Worm (Caenorhabditis elegans) whole organism, young adult: Measurements from ENCODE around the gene F13C5.5.

Experiments
- C17E4.6 ChIP-seq: fragments of 200-800 bp; sonication (Bioruptor generic); IDR thresholded peaks from 2 replicates; pipeline ENCODE4 v1.3.6; 2022; ENCODE audit warnings: missing genetic modification reagents, missing genetic modification characterization, missing compliant biosample characterization
- F22D6.2 ChIP-seq: sonication (generic microtip); optimal IDR thresholded peaks from 2 replicates; lab custom pipeline; 2016; ENCODE audit warnings: mild to moderate bottlenecking, missing genetic modification characterization, missing compliant biosample characterization
- F23B12.7 ChIP-seq: sonication (generic microtip); optimal IDR thresholded peaks from 2 replicates; lab custom pipeline; 2017; ENCODE audit warnings: missing genetic modification characterization, mild to moderate bottlenecking, missing compliant biosample characterization, antibody characterized with exemption, moderate library complexity; ENCODE audit not compliant: insufficient read depth
- F33H1.4 ChIP-seq: fragments of 200-800 bp; sonication (Bioruptor generic); IDR thresholded peaks from 2 replicates; pipeline ENCODE4 v1.3.6; 2022; ENCODE audit warnings: missing genetic modification reagents, missing genetic modification characterization, missing compliant biosample characterization
- F37B4.10 ChIP-seq: fragments of 200-800 bp; sonication (Bioruptor generic); IDR thresholded peaks from 2 replicates; pipeline ENCODE4 v1.3.6; 2022; ENCODE audit warnings: missing genetic modification characterization, missing compliant biosample characterization
- F39B2.1 ChIP-seq: fragments of 200-800 bp; sonication (Bioruptor generic); IDR thresholded peaks from 2 replicates; pipeline ENCODE4 v1.3.6; 2022; ENCODE audit warnings: missing genetic modification reagents, missing genetic modification characterization, missing compliant biosample characterization
- F52B5.7 ChIP-seq: sonication (generic microtip); optimal IDR thresholded peaks from 2 replicates; lab custom pipeline; 2016; ENCODE audit warnings: mild to moderate bottlenecking, missing genetic modification characterization, missing compliant biosample characterization
- F57C9.4 ChIP-seq: sonication (generic microtip); optimal IDR thresholded peaks from 2 replicates; lab custom pipeline; 2017; ENCODE audit warnings: mild to moderate bottlenecking, missing genetic modification characterization, missing compliant biosample characterization
- K12H6.12 ChIP-seq: fragments of 200-800 bp; sonication (Bioruptor generic); optimal IDR thresholded peaks from 2 replicates; lab custom pipeline; 2018; ENCODE audit warnings: mild to moderate bottlenecking, missing genetic modification characterization, missing compliant biosample characterization
- Y53F4B.3 ChIP-seq: fragments of 200-800 bp; sonication (Bioruptor generic); IDR thresholded peaks from 2 replicates; pipeline ENCODE4 v1.3.6; 2022; ENCODE audit warnings: missing genetic modification reagents, missing genetic modification characterization, missing compliant biosample characterization
- Y67H2A.10 ChIP-seq: fragments of 200-800 bp; sonication (Bioruptor generic); conservative IDR thresholded peaks from 2 replicates; pipeline ENCODE4 v1.3.6; 2022; ENCODE audit warnings: missing genetic modification reagents, missing genetic modification characterization, missing compliant biosample characterization
- aptf-3 ChIP-seq: fragments of 200-800 bp; sonication (Bioruptor generic); IDR thresholded peaks from 2 replicates; pipeline ENCODE4 v1.3.6; 2022; ENCODE audit warnings: missing genetic modification characterization, missing compliant biosample characterization
- athp-1 ChIP-seq: sonication (generic microtip); optimal IDR thresholded peaks from 2 replicates; lab custom pipeline; 2017; ENCODE audit warnings: mild to moderate bottlenecking, missing genetic modification characterization, missing compliant biosample characterization
- ccch-3 ChIP-seq: fragments of 200-800 bp; sonication (Bioruptor generic); optimal IDR thresholded peaks from 2 replicates; lab custom pipeline; 2018; ENCODE audit warnings: mild to moderate bottlenecking, missing genetic modification characterization, missing compliant biosample characterization
- cebp-1 ChIP-seq, 2 experiments: fragments of 200-800 bp in 1 of 2; sonication (Bioruptor generic) in 1 of 2; sonication (generic microtip) in 1 of 2; IDR thresholded peaks in 1 of 2; optimal IDR thresholded peaks in 1 of 2; 2 replicates each; pipeline versions ENCODE4 v1.3.6 to Lab custom; 2017 to 2022; ENCODE audit warnings: missing compliant biosample characterization in 2 of 2, missing genetic modification characterization in 2 of 2, mild to moderate bottlenecking in 1 of 2, missing genetic modification reagents in 1 of 2, moderate library complexity in 1 of 2
- ceh-27 ChIP-seq: fragments of 200-800 bp; sonication (Bioruptor generic); optimal IDR thresholded peaks from 2 replicates; lab custom pipeline; 2018; ENCODE audit warnings: mild to moderate bottlenecking, missing genetic modification characterization, moderate library complexity, missing compliant biosample characterization
- dpl-1 ChIP-seq: fragments of 150-350 bp; optimal IDR thresholded peaks from 2 replicates; lab custom pipeline; 2014; ENCODE audit warnings: missing biosample characterization, missing genetic modification reagents, missing genetic modification characterization
- hmg-1.2 ChIP-seq: fragments of 200-800 bp; sonication (Bioruptor generic); IDR thresholded peaks from 2 replicates; pipeline ENCODE4 v1.3.6; 2022; ENCODE audit warnings: missing genetic modification reagents, missing genetic modification characterization, missing compliant biosample characterization
- let-526 ChIP-seq: fragments of 200-800 bp; sonication (Bioruptor generic); IDR thresholded peaks from 2 replicates; pipeline ENCODE4 v1.3.6; 2022; ENCODE audit warnings: missing genetic modification reagents, missing genetic modification characterization, missing compliant biosample characterization
- lsl-1 ChIP-seq: fragments of 200-800 bp; sonication (Bioruptor generic); optimal IDR thresholded peaks from 2 replicates; lab custom pipeline; 2018; ENCODE audit warnings: mild to moderate bottlenecking, missing genetic modification characterization, moderate library complexity, missing compliant biosample characterization
- nhr-179 ChIP-seq: sonication (generic microtip); optimal IDR thresholded peaks from 2 replicates; lab custom pipeline; 2016; ENCODE audit warnings: mild to moderate bottlenecking, missing genetic modification characterization, missing compliant biosample characterization
- rec-8 ChIP-seq, 2 experiments: sonication (generic microtip); optimal IDR thresholded peaks; 2 replicates each; lab custom pipeline; 2016; ENCODE audit warnings: mild to moderate bottlenecking in 2 of 2, missing genetic modification characterization in 2 of 2, missing genetic modification reagents in 2 of 2, missing genotype in 2 of 2, missing biosample characterization in 1 of 2, missing compliant biosample characterization in 1 of 2, moderate library complexity in 1 of 2
- repo-1 ChIP-seq: sonication (generic microtip); optimal IDR thresholded peaks from 2 replicates; lab custom pipeline; 2017; ENCODE audit warnings: mild to moderate bottlenecking, missing genetic modification characterization, missing compliant biosample characterization
- sea-2 ChIP-seq: fragments of 200-800 bp; sonication (Bioruptor generic); IDR thresholded peaks from 2 replicates; pipeline ENCODE4 v1.3.6; 2022; ENCODE audit warnings: missing genetic modification characterization, missing compliant biosample characterization
- snpc-1.3 ChIP-seq: sonication (generic microtip); optimal IDR thresholded peaks from 2 replicates; lab custom pipeline; 2017; ENCODE audit warnings: missing genetic modification characterization, mild to moderate bottlenecking, missing compliant biosample characterization, antibody characterized with exemption, moderate library complexity, missing genotype, missing genetic modification reagents; ENCODE audit not compliant: insufficient read depth
- snpc-3.4 ChIP-seq: sonication (generic microtip); optimal IDR thresholded peaks from 2 replicates; lab custom pipeline; 2017; ENCODE audit warnings: missing genetic modification characterization, mild to moderate bottlenecking, missing compliant biosample characterization, antibody characterized with exemption, moderate library complexity, missing genotype, missing genetic modification reagents
- snpc-4 ChIP-seq, 5 experiments: fragments of 150-350 bp in 1 of 5; sonication (generic microtip) in 4 of 5; optimal IDR thresholded peaks; 2 replicates each; lab custom pipeline; 2014 to 2018; ENCODE audit warnings: missing genetic modification characterization in 5 of 5, missing biosample characterization in 3 of 5, antibody characterized with exemption in 2 of 5, mild to moderate bottlenecking in 2 of 5, missing compliant biosample characterization in 2 of 5, missing genotype in 2 of 5, moderate library complexity in 2 of 5, missing genetic modification reagents in 1 of 5
- somi-1 ChIP-seq: fragments of 200-800 bp; sonication (Bioruptor generic); optimal IDR thresholded peaks from 2 replicates; lab custom pipeline; 2018; ENCODE audit warnings: mild to moderate bottlenecking, missing genetic modification characterization, missing compliant biosample characterization
- tlf-1 ChIP-seq: fragments of 200-800 bp; sonication (Bioruptor generic); optimal IDR thresholded peaks from 2 replicates; lab custom pipeline; 2018; ENCODE audit warnings: mild to moderate bottlenecking, missing genetic modification characterization, missing compliant biosample characterization
- unc-62 ChIP-seq: fragments of 150-350 bp; optimal IDR thresholded peaks from 2 replicates; lab custom pipeline; 2014; ENCODE audit warnings: missing biosample characterization, missing genetic modification reagents, missing genetic modification characterization
- zfh-2 ChIP-seq: fragments of 200-800 bp; sonication (Bioruptor generic); conservative IDR thresholded peaks from 2 replicates; pipeline ENCODE4 v1.3.6; 2022; ENCODE audit warnings: missing genetic modification reagents, missing genetic modification characterization, missing compliant biosample characterization

F13C5.5 gene

DNA sequence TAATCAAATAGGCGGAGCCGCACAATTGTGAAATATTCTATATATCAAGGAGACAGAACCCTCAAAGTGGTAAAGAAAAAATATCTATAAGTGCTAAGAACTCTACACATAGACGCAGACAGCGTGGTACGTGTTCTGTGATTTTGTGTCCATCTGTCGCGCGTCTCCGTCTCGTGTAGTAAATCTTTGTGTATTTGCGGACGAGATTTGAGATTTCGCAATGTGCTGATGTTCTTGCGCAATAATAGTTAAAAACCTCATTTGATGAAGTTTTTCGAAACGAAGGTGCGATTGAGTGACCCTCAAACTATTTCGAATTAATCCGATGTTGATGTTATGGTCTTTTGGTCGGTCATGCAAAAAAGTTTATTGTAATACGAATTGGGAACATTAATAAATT is 35.0 kb downstream of the F13C5.5 start:
- TF ChIP-seq C17E4.6 (GFP tag; lab: Robert Waterston, UW) (no peak), F57C9.4 (tag; lab: Kevin White, UChicago) (no peak), K12H6.12 (peak; percentile 42), ceh-27 (GFP tag; lab: Kevin White, UChicago) (peak; percentile 29), cebp-1 (GFP tag; IDR thresholded peaks at IDR 0.05; lab: Robert Waterston, UW) (peak; percentile 96), cebp-1 (tag; optimal IDR thresholded peaks at IDR 0.05; lab: Kevin White, UChicago) (peak; percentile 99), let-526 (GFP tag; lab: Robert Waterston, UW) (no peak), aptf-3 (GFP tag; lab: Robert Waterston, UW) (no peak), tlf-1 (GFP tag; lab: Kevin White, UChicago) (no peak), Y67H2A.10 (no peak), F23B12.7 (tag; lab: Kevin White, UChicago) (no peak), hmg-1.2 (GFP tag; lab: Robert Waterston, UW) (peak; percentile 13; the same call in 1 of the 2 replicates)

DNA sequence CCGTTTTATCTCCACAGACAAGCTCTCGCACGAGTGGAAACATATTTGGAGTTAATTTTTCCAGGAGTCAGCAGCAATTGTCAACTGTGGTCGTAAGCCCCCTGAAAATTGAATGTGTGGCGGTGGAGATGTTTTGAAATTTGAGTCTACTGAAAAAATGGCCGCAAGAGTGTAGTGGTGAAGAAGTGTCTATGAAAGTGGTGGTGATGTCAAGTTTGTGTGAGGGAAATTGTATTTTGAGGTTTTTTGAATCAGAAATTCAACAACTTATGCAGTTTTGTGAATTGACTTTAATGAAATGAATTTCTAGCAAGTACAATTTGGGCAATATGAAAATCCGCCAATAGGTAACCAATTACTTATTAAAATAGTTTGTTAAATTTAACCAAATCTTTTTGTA is 35.7 kb downstream of the F13C5.5 start, which contains the start of gene mrp-2:
Gene mrp-2, minus strand, starts transcription at position 101 of the 400 bp plus-strand sequence.
- TF ChIP-seq F39B2.1 (GFP tag; lab: Robert Waterston, UW) (no peak), sea-2 (GFP tag; lab: Robert Waterston, UW) (no peak), Y53F4B.3 (no peak), rec-8 (tag; optimal IDR thresholded peaks at IDR 0.05; lab: Kevin White, UChicago) (no peak), F33H1.4 (GFP tag; lab: Robert Waterston, UW) (no peak), ccch-3 (GFP tag; lab: Kevin White, UChicago) (no peak)

DNA sequence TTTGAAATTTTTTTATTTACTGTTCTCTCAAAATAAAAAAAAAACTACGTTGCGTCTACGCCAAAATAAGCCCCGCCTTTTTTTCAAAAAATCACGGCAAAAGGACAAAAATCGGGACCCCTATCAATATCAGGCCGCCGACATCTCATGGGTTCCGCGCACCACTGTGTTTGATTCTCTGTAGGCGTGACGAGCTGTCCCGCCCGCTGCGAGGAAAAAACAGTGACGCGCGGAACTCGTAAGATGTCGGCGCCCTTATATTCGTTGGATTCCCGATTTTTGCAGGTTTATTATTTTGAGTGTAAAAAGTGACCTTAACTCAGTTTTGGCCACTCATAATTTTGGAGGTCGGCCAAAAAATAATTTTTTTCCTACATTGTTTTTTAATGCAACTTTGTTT is 36.9 kb downstream of the F13C5.5 start:
- no peak for TF ChIP-seq rec-8 (tag; optimal IDR thresholded peaks at IDR 0.05; lab: Kevin White, UChicago)
- TF ChIP-seq snpc-4 (GFP tag; optimal IDR thresholded peaks at IDR 0.05; lab: Kevin White, UChicago) = no peak
- TF ChIP-seq snpc-4 (tag; optimal IDR thresholded peaks at IDR 0.05; lab: Kevin White, UChicago) = peak in 2 of 4 experiments; percentile 64 to 72
- TF ChIP-seq zfh-2 (GFP tag; lab: Robert Waterston, UW) = 0 out of 2 replicates have a peak, but pooled peaks have one; percentile 16
- TF ChIP-seq nhr-179 = no peak
- TF ChIP-seq F23B12.7 (tag; lab: Kevin White, UChicago) = no peak
- TF ChIP-seq F52B5.7 (tag; lab: Kevin White, UChicago) = no peak
- TF ChIP-seq, all 124 proteins: peak for 2

DNA sequence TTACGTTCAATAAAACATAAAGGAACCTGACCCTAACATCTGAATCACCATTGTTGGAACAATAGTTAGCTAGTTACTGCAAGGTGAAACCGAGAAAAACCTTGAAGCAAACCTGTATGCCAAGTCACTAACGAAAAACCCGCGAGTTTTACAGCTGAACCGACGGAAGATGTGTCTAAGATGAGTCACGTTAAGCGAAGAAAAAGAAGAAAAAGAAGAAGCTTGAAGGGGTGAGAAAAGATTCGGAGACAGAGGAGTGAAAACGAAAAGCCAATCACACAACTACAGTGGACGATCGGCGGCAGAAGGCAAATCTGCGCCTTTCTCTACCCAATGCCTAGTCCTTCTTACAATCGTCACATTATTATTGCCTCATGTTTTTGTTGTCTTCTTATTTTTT is 50.4 kb downstream of the F13C5.5 start, which contains the start of gene nas-38:
Gene nas-38, plus strand, starts transcription at position 301 of the 400 bp plus-strand sequence.
- TF ChIP-seq F22D6.2 (tag; lab: Kevin White, UChicago) = no peak

DNA sequence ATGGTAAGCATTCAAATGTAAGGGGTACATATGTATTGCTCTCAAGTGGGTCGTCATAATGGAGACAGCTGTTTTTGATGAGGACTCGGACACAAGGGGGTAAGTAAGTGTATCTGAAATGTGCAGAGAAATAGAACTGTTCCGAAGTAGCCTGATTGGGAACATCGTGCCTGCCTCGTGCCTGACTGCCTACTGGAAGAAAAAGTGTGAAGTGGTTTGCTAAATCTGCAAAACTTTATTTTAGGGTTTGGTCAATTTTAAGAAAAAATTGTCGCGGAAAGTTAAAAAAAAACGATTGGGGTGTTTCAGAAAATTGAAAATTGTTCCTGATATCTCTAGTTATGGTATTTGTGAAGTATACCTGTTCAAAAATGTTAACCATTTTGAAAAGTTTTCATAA is 51.1 kb downstream of the F13C5.5 start, which contains the start of gene hlh-19:
Gene hlh-19, minus strand, starts transcription at position 101 of the 400 bp plus-strand sequence.
- TF ChIP-seq dpl-1 (GFP tag; lab: Kevin White, UChicago) = no peak
- no peak for TF ChIP-seq repo-1 (tag; lab: Kevin White, UChicago)
- TF ChIP-seq F37B4.10 (GFP tag; lab: Robert Waterston, UW) = no peak
- TF ChIP-seq lsl-1 = no peak
- TF ChIP-seq snpc-3.4 (tag; lab: Kevin White, UChicago) = no peak
- no peak for TF ChIP-seq snpc-1.3 (tag; lab: Kevin White, UChicago)
- TF ChIP-seq Y53F4B.3 = no peak
- no peak for TF ChIP-seq athp-1 (tag; lab: Kevin White, UChicago)
- no peak for TF ChIP-seq F22D6.2 (tag; lab: Kevin White, UChicago)
- TF ChIP-seq unc-62 = no peak
- TF ChIP-seq somi-1 = no peak
